Fruit fly (Drosophila melanogaster): ENCODE results near the gene Rat1.

Rat1 gene

dm6 chr2L:6918517-6919202 lies 10.8 kb downstream of the Rat1 start, which contains the start of gene nop5 (continued):
- peak; percentile 76 for TF ChIP-seq NfI (GFP tag; optimal IDR thresholded peaks at IDR 0.05)
- TF ChIP-seq CG3847 (GFP tag; IDR thresholded peaks at IDR 0.05): no peak
- no peak for TF ChIP-seq CG10366 (GFP tag; IDR thresholded peaks at IDR 0.05)
- TF ChIP-seq Dll (GFP tag; IDR thresholded peaks at IDR 0.05; ENCODE audit: partially characterized antibody): no peak
- no peak for TF ChIP-seq Asciz (GFP tag; optimal IDR thresholded peaks at IDR 0.05)
- peak; percentile 81 for TF ChIP-seq CG9727 (GFP tag; optimal IDR thresholded peaks at IDR 0.05)
- TF ChIP-seq ssp (GFP tag; IDR thresholded peaks at IDR 0.05): no peak
- no peak for TF ChIP-seq ranshi (GFP tag; IDR thresholded peaks at IDR 0.05)
- TF ChIP-seq CG18262 (tag; optimal IDR thresholded peaks at IDR 0.05): peak; percentile 88
- no peak for TF ChIP-seq sqz (GFP tag; optimal IDR thresholded peaks at IDR 0.05)
- TF ChIP-seq CG14860 (GFP tag; IDR thresholded peaks at IDR 0.05; ENCODE audit: partially characterized antibody): no peak
- peak; percentile 93 for TF ChIP-seq YL-1 (GFP tag; optimal IDR thresholded peaks at IDR 0.05)
- TF ChIP-seq Bteb2 (GFP tag; optimal IDR thresholded peaks at IDR 0.05): no peak
- TF ChIP-seq tx (GFP tag; optimal IDR thresholded peaks at IDR 0.05): no peak
- no peak for TF ChIP-seq ato (GFP tag; IDR thresholded peaks at IDR 0.05; ENCODE audit: partially characterized antibody)
- TF ChIP-seq Fer2 (tag; optimal IDR thresholded peaks at IDR 0.05): peak; percentile 40
- TF ChIP-seq Pdp1 (GFP tag; optimal IDR thresholded peaks at IDR 0.05): no peak
- TF ChIP-seq CG9797 (GFP tag; optimal IDR thresholded peaks at IDR 0.05): no peak
- TF ChIP-seq NC2α (GFP tag; optimal IDR thresholded peaks at IDR 0.05): no peak
- no peak for TF ChIP-seq CG17912 (GFP tag; optimal IDR thresholded peaks at IDR 0.05)
- TF ChIP-seq crol (GFP tag; IDR thresholded peaks at IDR 0.05): no peak
- TF ChIP-seq CG4730 (GFP tag; IDR thresholded peaks at IDR 0.05): no peak
- peak; percentile 56 for TF ChIP-seq Fer3 (tag; optimal IDR thresholded peaks at IDR 0.05)
- TF ChIP-seq ATbp (GFP tag; optimal IDR thresholded peaks at IDR 0.05): no peak
- TF ChIP-seq gem (tag; optimal IDR thresholded peaks at IDR 0.05): peak; percentile 85
- TF ChIP-seq CG34224 (GFP tag; IDR thresholded peaks at IDR 0.05; ENCODE audit: partially characterized antibody): no peak
- TF ChIP-seq CrebB (tag; optimal IDR thresholded peaks at IDR 0.05): no peak
- TF ChIP-seq kay (GFP tag; optimal IDR thresholded peaks at IDR 0.05): peak; percentile 36
- no peak for TF ChIP-seq CG10462 (GFP tag; optimal IDR thresholded peaks at IDR 0.05)
- TF ChIP-seq jumu (GFP tag; optimal IDR thresholded peaks at IDR 0.05): no peak
- TF ChIP-seq al (GFP tag; IDR thresholded peaks at IDR 0.05): 0 out of 2 replicates have a peak, but pooled peaks have one; percentile 8
- peak; percentile 38 for TF ChIP-seq Six4 (GFP tag; optimal IDR thresholded peaks at IDR 0.05)
- no peak for TF ChIP-seq prd (optimal IDR thresholded peaks at IDR 0.05)
- TF ChIP-seq prd (GFP tag; IDR thresholded peaks at IDR 0.05): peak; percentile 37; the same call in 1 of the 3 replicates
- TF ChIP-seq fd3F (GFP tag; optimal IDR thresholded peaks at IDR 0.05): peak; percentile 63
- TF ChIP-seq CG3163 (GFP tag; optimal IDR thresholded peaks at IDR 0.05): no peak
- no peak for TF ChIP-seq CG11560 (tag; IDR thresholded peaks at IDR 0.05)
- no peak for TF ChIP-seq CG13894 (tag; optimal IDR thresholded peaks at IDR 0.05)
- TF ChIP-seq Mrtf (GFP tag; IDR thresholded peaks at IDR 0.05): no peak
- TF ChIP-seq D (optimal IDR thresholded peaks at IDR 0.05): no peak
- TF ChIP-seq D (GFP tag; optimal IDR thresholded peaks at IDR 0.05): peak; percentile 69
- peak; percentile 56 for TF ChIP-seq Hand (GFP tag; optimal IDR thresholded peaks at IDR 0.05)
- no peak for TF ChIP-seq CG7839 (tag; optimal IDR thresholded peaks at IDR 0.05)
- no peak for TF ChIP-seq CG16813 (GFP tag; IDR thresholded peaks at IDR 0.05; ENCODE audit: partially characterized antibody)
- TF ChIP-seq NFAT (GFP tag; IDR thresholded peaks at IDR 0.05): 0 out of 2 replicates have a peak, but pooled peaks have one; percentile 30
- peak; percentile 80 for TF ChIP-seq CG12391 (tag; optimal IDR thresholded peaks at IDR 0.05)
- peak; percentile 37; the same call in 1 of the 2 replicates for TF ChIP-seq lmd (GFP tag; IDR thresholded peaks at IDR 0.05)
- no peak for TF ChIP-seq pb (GFP tag; optimal IDR thresholded peaks at IDR 0.05)
- no peak for TF ChIP-seq CG42726 (GFP tag; IDR thresholded peaks at IDR 0.05; ENCODE audit: partially characterized antibody)
- no peak for TF ChIP-seq CG14014 (GFP tag; IDR thresholded peaks at IDR 0.05)
